Worm (Caenorhabditis elegans) whole organism, early embryonic: ENCODE measurements around the gene oac-4.

Source experiments
- B0310.2 ChIP-seq: sonication (generic microtip); optimal IDR thresholded peaks from 2 replicates; lab custom pipeline; 2016; ENCODE audit warnings: mild to moderate bottlenecking, missing genetic modification characterization, missing compliant biosample characterization
- ama-1 ChIP-seq: fragments of 150-350 bp; optimal IDR thresholded peaks from 2 replicates; lab custom pipeline; 2014
- ceh-13 ChIP-seq: fragments of 200-800 bp; sonication (Bioruptor generic); optimal IDR thresholded peaks from 2 replicates; lab custom pipeline; 2018; ENCODE audit warnings: mild to moderate bottlenecking, missing genetic modification characterization, missing compliant biosample characterization
- ets-7 ChIP-seq: sonication (generic microtip); optimal IDR thresholded peaks from 2 replicates; lab custom pipeline; 2016; ENCODE audit warnings: missing genotype, missing genetic modification characterization, missing compliant biosample characterization
- flt-1 ChIP-seq: fragments of 200-800 bp; sonication (Bioruptor generic); IDR thresholded peaks from 2 replicates; pipeline ENCODE4 v1.3.6; 2022; ENCODE audit warnings: missing genetic modification characterization, missing compliant biosample characterization
- hmg-4 ChIP-seq: fragments of 200-800 bp; sonication (Bioruptor generic); optimal IDR thresholded peaks from 2 replicates; lab custom pipeline; 2018; ENCODE audit warnings: mild to moderate bottlenecking, missing genetic modification characterization, missing compliant biosample characterization
- hnd-1 ChIP-seq: sonication (generic microtip); optimal IDR thresholded peaks from 2 replicates; lab custom pipeline; 2016; ENCODE audit warnings: missing genetic modification characterization, missing compliant biosample characterization
- pes-1 ChIP-seq: fragments of 200-800 bp; sonication (Bioruptor generic); IDR thresholded peaks from 2 replicates; pipeline ENCODE4 v1.3.6; 2022; ENCODE audit warnings: missing genetic modification reagents, missing genetic modification characterization, missing compliant biosample characterization
- scrt-1 ChIP-seq: fragments of 200-800 bp; sonication (Bioruptor generic); IDR thresholded peaks from 2 replicates; pipeline ENCODE4 v1.3.6; 2022; ENCODE audit warnings: missing genetic modification characterization, missing compliant biosample characterization
- tbx-11 ChIP-seq: fragments of 200-800 bp; sonication (Bioruptor generic); IDR thresholded peaks from 2 replicates; pipeline ENCODE4 v1.3.6; 2022; ENCODE audit warnings: missing genetic modification characterization, missing compliant biosample characterization
- tbx-37 ChIP-seq: fragments of 200-800 bp; sonication (Bioruptor generic); conservative IDR thresholded peaks from 2 replicates; pipeline ENCODE4 v1.3.6; 2022; ENCODE audit warnings: missing genetic modification reagents, missing genetic modification characterization, missing compliant biosample characterization
- tra-4 ChIP-seq: sonication (generic microtip); optimal IDR thresholded peaks from 2 replicates; lab custom pipeline; 2017; ENCODE audit warnings: missing genetic modification characterization, missing compliant biosample characterization

ce11 chrII:3862053-3862452 is 26.2 kb upstream of the oac-4 start:
- TF ChIP-seq ama-1 (lab: Kevin White, UChicago) (no peak), ets-7 (tag; lab: Kevin White, UChicago) (no peak), flt-1 (no peak), hnd-1 (no peak), pes-1 (GFP tag; lab: Robert Waterston, UW) (no peak), tbx-11 (GFP tag; lab: Robert Waterston, UW) (no peak), tra-4 (tag; lab: Kevin White, UChicago) (no peak), B0310.2 (tag; lab: Kevin White, UChicago) (no peak), hmg-4 (no peak), scrt-1 (GFP tag; lab: Robert Waterston, UW) (no peak), ceh-13 (no peak), tbx-37 (GFP tag; lab: Robert Waterston, UW) (no peak)
